Fruit fly (Drosophila melanogaster) whole organism, embryonic: ENCODE measurements around the gene Nin.

ENCODE experiments used
- ATbp ChIP-seq: fragments of 200-800 bp; sonication (Bioruptor generic); optimal IDR thresholded peaks from 2 replicates; lab custom pipeline; 2017; ENCODE audit warnings: missing biosample characterization, mild to moderate bottlenecking, missing genetic modification characterization, missing genetic modification reagents
- Awh ChIP-seq: fragments of 200-800 bp; sonication (Bioruptor generic); IDR thresholded peaks from 2 replicates; pipeline ENCODE4, ENCODE4 v1.3.6; 2022; ENCODE audit warnings: missing biosample characterization, missing genetic modification characterization
- Bdp1 ChIP-seq: fragments of 200-800 bp; sonication (Bioruptor generic); optimal IDR thresholded peaks from 3 replicates; lab custom pipeline; 2016; ENCODE audit warnings: missing biosample characterization, missing genetic modification characterization
- CG10321 ChIP-seq: fragments of 200-800 bp; sonication (Bioruptor generic); IDR thresholded peaks from 2 replicates; pipeline ENCODE4 v1.3.6; 2022; ENCODE audit warnings: missing biosample characterization, missing genetic modification characterization
- CG10366 ChIP-seq: fragments of 200-800 bp; sonication (Bioruptor generic); IDR thresholded peaks from 2 replicates; pipeline ENCODE4 v1.3.6; 2022; ENCODE audit warnings: missing biosample characterization, missing genetic modification characterization
- CG11504 ChIP-seq: fragments of 200-800 bp; sonication (Bioruptor generic); optimal IDR thresholded peaks from 3 replicates; lab custom pipeline; 2019; ENCODE audit warnings: missing biosample characterization, mild to moderate bottlenecking, missing genetic modification characterization, moderate library complexity
- CG12769 ChIP-seq: fragments of 200-800 bp; sonication (Bioruptor generic); optimal IDR thresholded peaks from 2 replicates; lab custom pipeline; 2019; ENCODE audit warnings: missing biosample characterization, mild to moderate bottlenecking, missing genetic modification characterization, moderate library complexity
- CG1603 ChIP-seq: fragments of 200-800 bp; sonication (Bioruptor generic); optimal IDR thresholded peaks from 2 replicates; lab custom pipeline; 2019; ENCODE audit warnings: missing biosample characterization, mild to moderate bottlenecking, missing genetic modification characterization, moderate library complexity
- CG2199 ChIP-seq: fragments of 200-800 bp; sonication (Bioruptor generic); IDR thresholded peaks from 3 replicates; pipeline ENCODE4 v1.3.6; 2022; ENCODE audit warnings: missing biosample characterization, missing genetic modification characterization
- CG6813 ChIP-seq: fragments of 200-800 bp; sonication (Bioruptor generic); optimal IDR thresholded peaks from 2 replicates; lab custom pipeline; 2017; ENCODE audit warnings: missing biosample characterization, missing genetic modification characterization, mild to moderate bottlenecking, moderate library complexity, missing genetic modification reagents
- CG7357 ChIP-seq: fragments of 200-800 bp; sonication (Bioruptor generic); IDR thresholded peaks from 3 replicates; pipeline ENCODE4 v1.3.6; 2022; ENCODE audit warnings: missing biosample characterization, missing genetic modification characterization
- CG9817 ChIP-seq: fragments of 200-800 bp; sonication (Bioruptor generic); optimal IDR thresholded peaks from 2 replicates; lab custom pipeline; 2018; ENCODE audit warnings: missing biosample characterization, mild to moderate bottlenecking, missing genetic modification characterization, moderate library complexity
- CG9876 ChIP-seq: fragments of 200-800 bp; sonication (Bioruptor generic); optimal IDR thresholded peaks from 2 replicates; lab custom pipeline; 2016; ENCODE audit warnings: missing biosample characterization, missing genetic modification characterization
- CG9932 ChIP-seq: fragments of 200-800 bp; sonication (Bioruptor generic); IDR thresholded peaks from 2 replicates; pipeline ENCODE4 v1.3.6; 2022; ENCODE audit warnings: missing biosample characterization, missing genetic modification characterization
- D19A ChIP-seq: fragments of 200-800 bp; optimal IDR thresholded peaks from 3 replicates; lab custom pipeline; 2019; ENCODE audit warnings: missing biosample characterization, mild to moderate bottlenecking, missing genetic modification characterization, moderate library complexity
- ERR ChIP-seq: fragments of 200-800 bp; sonication (Bioruptor generic); optimal IDR thresholded peaks from 2 replicates; lab custom pipeline; 2016; ENCODE audit warnings: missing biosample characterization, missing genetic modification characterization
- Fer3 ChIP-seq: fragments of 200-800 bp; sonication (Bioruptor generic); optimal IDR thresholded peaks from 2 replicates; lab custom pipeline; 2018; ENCODE audit warnings: missing biosample characterization, mild to moderate bottlenecking, missing genetic modification characterization, moderate library complexity
- Gug ChIP-seq: fragments of 200-800 bp; sonication (Bioruptor generic); IDR thresholded peaks from 4 replicates; pipeline ENCODE4 v1.3.6; 2022; ENCODE audit warnings: missing biosample characterization, missing genetic modification characterization
- H15 ChIP-seq: fragments of 200-800 bp; sonication (Bioruptor generic); IDR thresholded peaks from 3 replicates; pipeline ENCODE4 v1.3.6; 2022; ENCODE audit warnings: missing biosample characterization, missing genetic modification characterization
- Hand ChIP-seq: fragments of 200-800 bp; sonication (Bioruptor generic); optimal IDR thresholded peaks from 2 replicates; lab custom pipeline; 2017; ENCODE audit warnings: mild to moderate bottlenecking, missing biosample characterization, missing genetic modification reagents, missing genetic modification characterization
- Hr51 ChIP-seq, 2 experiments: fragments of 200-800 bp; sonication (Bioruptor generic); optimal IDR thresholded peaks; 2 replicates in 1 of 2; 3 replicates in 1 of 2; lab custom pipeline; 2016 to 2018; ENCODE audit warnings: missing biosample characterization in 2 of 2, missing genetic modification characterization in 2 of 2, mild to moderate bottlenecking in 1 of 2, moderate library complexity in 1 of 2
- Lpt ChIP-seq: fragments of >200 bp; optimal IDR thresholded peaks from 2 replicates; lab custom pipeline; 2018; ENCODE audit warnings: missing biosample characterization, missing genetic modification characterization
- Mad ChIP-seq: fragments of 200-800 bp; sonication (Bioruptor generic); optimal IDR thresholded peaks from 2 replicates; lab custom pipeline; 2016; ENCODE audit warnings: missing biosample characterization, missing genetic modification characterization
- Med ChIP-seq: fragments of 200-800 bp; sonication (Bioruptor generic); peaks from one replicate; lab custom pipeline; 2016; ENCODE audit warnings: missing biosample characterization, missing genetic modification characterization, mild to moderate bottlenecking, inconsistent platforms, moderate library complexity
- NfI ChIP-seq: fragments of 200-800 bp; sonication (Bioruptor generic); optimal IDR thresholded peaks from 3 replicates; lab custom pipeline; 2018; ENCODE audit warnings: missing biosample characterization, mild to moderate bottlenecking, missing genetic modification characterization, moderate library complexity
- al ChIP-seq: fragments of 200-800 bp; sonication (Bioruptor generic); IDR thresholded peaks from 2 replicates; pipeline ENCODE4 v1.3.6; 2022; ENCODE audit warnings: missing biosample characterization, missing genetic modification characterization
- ap ChIP-seq: fragments of 200-800 bp; sonication (Bioruptor generic); IDR thresholded peaks from 2 replicates; pipeline ENCODE4 v1.3.6; 2022; ENCODE audit warnings: missing biosample characterization, missing genetic modification characterization
- bsh ChIP-seq, 2 experiments: fragments of 200-800 bp; sonication (Bioruptor generic); optimal IDR thresholded peaks; 2 replicates each; lab custom pipeline; 2017 to 2018; ENCODE audit warnings: mild to moderate bottlenecking in 2 of 2, missing biosample characterization in 2 of 2, missing genetic modification characterization in 2 of 2, moderate library complexity in 1 of 2
- ci ChIP-seq: fragments of 200-800 bp; sonication (Bioruptor generic); IDR thresholded peaks from 3 replicates; pipeline ENCODE4 v1.3.6; 2022; ENCODE audit warnings: missing biosample characterization, missing genetic modification characterization
- crc ChIP-seq: fragments of 200-800 bp; sonication (Bioruptor generic); optimal IDR thresholded peaks from 2 replicates; lab custom pipeline; 2016; ENCODE audit warnings: missing biosample characterization, missing genetic modification characterization
- gce ChIP-seq: fragments of 200-800 bp; sonication (Bioruptor generic); IDR thresholded peaks from 3 replicates; pipeline ENCODE4 v1.3.6; 2022; ENCODE audit warnings: missing biosample characterization, missing genetic modification characterization
- jumu ChIP-seq: fragments of 200-800 bp; sonication (Bioruptor generic); optimal IDR thresholded peaks from 3 replicates; lab custom pipeline; 2016; ENCODE audit warnings: missing biosample characterization, missing genetic modification characterization
- ken ChIP-seq: fragments of 200-800 bp; sonication (Bioruptor generic); IDR thresholded peaks from 3 replicates; pipeline ENCODE4 v1.3.6; 2022; ENCODE audit warnings: missing biosample characterization, missing genetic modification characterization
- lab ChIP-seq: fragments of 200-800 bp; sonication (Bioruptor generic); optimal IDR thresholded peaks from 3 replicates; lab custom pipeline; 2017; ENCODE audit warnings: missing biosample characterization, missing genetic modification characterization, mild to moderate bottlenecking, moderate library complexity, missing genetic modification reagents
- mam ChIP-seq: fragments of 200-800 bp; sonication (Bioruptor generic); optimal IDR thresholded peaks from 3 replicates; lab custom pipeline; 2016; ENCODE audit warnings: missing biosample characterization, missing genetic modification characterization
- nau ChIP-seq: fragments of 200-800 bp; sonication (Bioruptor generic); optimal IDR thresholded peaks from 3 replicates; lab custom pipeline; 2017; ENCODE audit warnings: missing biosample characterization, mild to moderate bottlenecking, missing genetic modification characterization, missing genetic modification reagents
- nmo ChIP-seq: fragments of 200-800 bp; sonication (Bioruptor generic); optimal IDR thresholded peaks from 2 replicates; lab custom pipeline; 2018; ENCODE audit warnings: missing biosample characterization, mild to moderate bottlenecking, missing genetic modification characterization, moderate library complexity
- otp ChIP-seq: fragments of 200-800 bp; sonication (Bioruptor generic); IDR thresholded peaks from 3 replicates; pipeline ENCODE4, ENCODE4 v1.3.6; 2022; ENCODE audit warnings: missing biosample characterization, missing genetic modification characterization
- prd ChIP-seq, 3 experiments: fragments of >200 bp in 2 of 3; fragments of 200-800 bp in 1 of 3; sonication (Bioruptor generic) in 1 of 3; optimal IDR thresholded peaks in 2 of 3; IDR thresholded peaks in 1 of 3; 2 replicates in 2 of 3; 3 replicates in 1 of 3; pipeline versions ENCODE4 v1.3.6 to Lab custom; 2017 to 2022; ENCODE audit warnings: missing biosample characterization in 1 of 3, missing genetic modification characterization in 1 of 3
- ranshi ChIP-seq: fragments of 200-800 bp; sonication (Bioruptor generic); IDR thresholded peaks from 2 replicates; pipeline ENCODE4 v1.3.6; 2022; ENCODE audit warnings: missing biosample characterization, missing genetic modification characterization
- row ChIP-seq: fragments of 200-800 bp; sonication (Bioruptor generic); IDR thresholded peaks from 3 replicates; pipeline ENCODE4 v1.3.6; 2022; ENCODE audit warnings: missing biosample characterization, missing genetic modification characterization
- scrt ChIP-seq: fragments of 200-800 bp; sonication (Bioruptor generic); optimal IDR thresholded peaks from 2 replicates; lab custom pipeline; 2018; ENCODE audit warnings: missing biosample characterization, mild to moderate bottlenecking, missing genetic modification characterization, moderate library complexity
- sisA ChIP-seq: fragments of 200-800 bp; sonication (Bioruptor generic); IDR thresholded peaks from 2 replicates; pipeline ENCODE4 v1.3.6; 2022; ENCODE audit warnings: missing biosample characterization, missing genetic modification characterization
- sr ChIP-seq: fragments of 200-800 bp; sonication (Bioruptor generic); IDR thresholded peaks from 3 replicates; pipeline ENCODE4 v1.3.6; 2022; ENCODE audit warnings: missing biosample characterization, missing genetic modification characterization
- stc ChIP-seq: fragments of 200-800 bp; sonication (Bioruptor generic); IDR thresholded peaks from 2 replicates; pipeline ENCODE4 v1.3.6; 2022; ENCODE audit warnings: missing biosample characterization, missing genetic modification characterization
- tio ChIP-seq: fragments of 200-800 bp; sonication (Bioruptor generic); optimal IDR thresholded peaks from 2 replicates; lab custom pipeline; 2017; ENCODE audit warnings: missing biosample characterization, missing genetic modification characterization, inconsistent platforms
- unpg ChIP-seq: fragments of 200-800 bp; sonication (Bioruptor generic); optimal IDR thresholded peaks from 3 replicates; lab custom pipeline; 2018; ENCODE audit warnings: missing biosample characterization, mild to moderate bottlenecking, missing genetic modification characterization, moderate library complexity
- zfh2 ChIP-seq: fragments of 200-800 bp; sonication (Bioruptor generic); optimal IDR thresholded peaks from 2 replicates; lab custom pipeline; 2016; ENCODE audit warnings: missing biosample characterization, missing genetic modification characterization

Gene Nin

dm6 chr2L:5225547-5226213 is 52.7 kb downstream of the Nin start (continued):
- TF ChIP-seq jumu (GFP tag; lab: Kevin White, UChicago) (no peak), Mad (GFP tag; lab: Kevin White, UChicago) (no peak), Awh (GFP tag; lab: Robert Waterston, UW) (no peak), CG9817 (tag; lab: Kevin White, UChicago) (no peak), gce (GFP tag; lab: Robert Waterston, UW) (peak; percentile 62; the same call in 2 of the 3 replicates), otp (GFP tag; lab: Robert Waterston, UW) (peak; percentile 47; the same call in 1 of the 3 replicates), ken (GFP tag; lab: Robert Waterston, UW) (peak; percentile 58; the same call in 2 of the 3 replicates), al (GFP tag; lab: Robert Waterston, UW) (peak; percentile 53; the same call in 1 of the 2 replicates), nau (GFP tag; lab: Kevin White, UChicago) (peak; percentile 3), mam (GFP tag; lab: Kevin White, UChicago) (peak; percentile 39), stc (GFP tag; lab: Robert Waterston, UW) (peak; percentile 49; the same call in 1 of the 2 replicates), CG9876 (no peak), Bdp1 (GFP tag; lab: Kevin White, UChicago) (no peak), lab (GFP tag; lab: Kevin White, UChicago) (peak; percentile 43), ranshi (GFP tag; lab: Robert Waterston, UW) (peak; percentile 29; the same call in 1 of the 2 replicates), ap (peak; percentile 33), ci (GFP tag; lab: Robert Waterston, UW) (0 out of 3 replicates have a peak, but pooled peaks have one; percentile 37), crc (no peak), CG12769 (tag; lab: Kevin White, UChicago) (peak; percentile 60), CG9932 (GFP tag; lab: Robert Waterston, UW) (peak; percentile 61), D19A (tag; lab: Kevin White, UChicago) (peak; percentile 96), CG1603 (tag; lab: Kevin White, UChicago) (no peak), ERR (peak; percentile 3), unpg (GFP tag; lab: Kevin White, UChicago) (peak; percentile 21), Hand (no peak), NfI (peak; percentile 12), scrt (peak; percentile 15), bsh (GFP tag; optimal IDR thresholded peaks at IDR 0.05; lab: Kevin White, UChicago) (peak in 1 of 2 experiments; percentile 1), ATbp (GFP tag; lab: Kevin White, UChicago) (peak; percentile 7), row (GFP tag; lab: Robert Waterston, UW) (peak; percentile 82), CG11504 (tag; lab: Kevin White, UChicago) (peak; percentile 64), Fer3 (peak; percentile 18), tio (GFP tag; lab: Kevin White, UChicago) (no peak), Lpt (no peak), CG6813 (GFP tag; lab: Kevin White, UChicago) (peak; percentile 17), nmo (GFP tag; lab: Kevin White, UChicago) (peak; percentile 11), prd (optimal IDR thresholded peaks at IDR 0.05; lab: Kevin White, UChicago) (no peak), prd (GFP tag; IDR thresholded peaks at IDR 0.05; lab: Robert Waterston, UW) (peak; percentile 54; the same call in 1 of the 3 replicates), zfh2 (GFP tag; lab: Kevin White, UChicago) (peak; percentile 26), Med (GFP tag; lab: Kevin White, UChicago) (peak; percentile 84), CG10366 (peak; percentile 31; the same call in 1 of the 2 replicates), Hr51 (GFP tag; optimal IDR thresholded peaks at IDR 0.05; lab: Kevin White, UChicago) (peak in 1 of 2 experiments; percentile 43), Gug (GFP tag; lab: Robert Waterston, UW) (peak; percentile 37; the same call in 2 of the 4 replicates), CG2199 (GFP tag; lab: Robert Waterston, UW) (peak; percentile 89), sisA (GFP tag; lab: Robert Waterston, UW) (peak; percentile 32; the same call in 1 of the 2 replicates), CG7357 (GFP tag; lab: Robert Waterston, UW) (peak; percentile 30; the same call in 1 of the 3 replicates), sr (peak; percentile 75; the same call in 2 of the 3 replicates), CG10321 (no peak), H15 (GFP tag; lab: Robert Waterston, UW) (0 out of 3 replicates have a peak, but pooled peaks have one; percentile 27)
